Worm (Caenorhabditis elegans): ENCODE results near the gene H20E11.2.

The H20E11.2 gene

DNA sequence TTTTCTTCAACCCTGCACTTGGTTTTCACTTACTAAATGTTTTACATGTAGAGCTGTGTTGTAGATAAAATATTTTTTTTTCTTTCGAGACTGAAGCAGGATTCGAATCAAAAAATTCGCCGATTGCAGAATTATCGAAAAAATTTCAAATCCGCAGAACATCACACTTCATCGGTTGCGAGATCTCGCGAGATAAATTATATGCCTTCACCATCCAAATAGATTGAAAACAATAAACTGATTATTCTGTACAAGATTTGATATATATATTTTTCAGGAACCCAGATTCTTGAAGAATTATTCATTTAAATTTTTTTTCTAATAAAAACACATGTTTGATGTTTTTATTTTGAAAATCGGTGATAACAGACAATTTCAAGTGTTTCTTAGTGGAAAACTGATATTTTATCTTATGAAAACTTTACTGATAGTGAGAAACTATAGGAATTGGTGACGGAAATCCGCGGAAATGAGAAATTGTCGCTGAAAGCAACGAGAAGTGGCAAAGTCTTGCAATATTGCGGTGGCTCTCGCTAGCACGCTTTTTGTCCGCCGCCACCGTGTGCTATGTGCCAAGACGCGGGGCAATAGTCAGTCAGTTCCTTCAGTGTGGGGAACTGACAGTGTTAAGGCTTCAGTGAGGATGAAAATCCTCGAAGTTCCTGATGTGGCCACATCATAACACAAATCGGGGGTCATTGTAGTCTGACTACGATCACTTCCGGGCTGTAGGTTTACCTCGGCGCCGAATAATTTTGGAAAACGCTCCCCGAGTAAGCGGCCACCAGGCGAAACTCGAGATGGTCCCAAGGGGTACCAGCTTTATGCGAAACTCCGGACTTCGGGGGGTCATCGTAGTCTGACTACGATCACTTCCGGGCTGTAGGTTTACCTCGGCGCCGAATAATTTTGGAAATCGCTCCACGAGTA, 34.9 kb upstream of the H20E11.2 start:
- no peak for TF ChIP-seq pqm-1 (tag; optimal IDR thresholded peaks at IDR 0.05)
- peak; percentile 32 for TF ChIP-seq nhr-20 (tag; optimal IDR thresholded peaks at IDR 0.05)
- no peak for TF ChIP-seq lin-15B (tag; optimal IDR thresholded peaks at IDR 0.05)
- peak; percentile 74 for TF ChIP-seq aly-2 (tag; optimal IDR thresholded peaks at IDR 0.05)
- no peak for TF ChIP-seq nhr-237 (tag; optimal IDR thresholded peaks at IDR 0.05)
- TF ChIP-seq egl-27 (tag; optimal IDR thresholded peaks at IDR 0.05), result no peak
- no peak for TF ChIP-seq dsc-1 (tag; optimal IDR thresholded peaks at IDR 0.05)
- no peak for TF ChIP-seq blmp-1 (tag; optimal IDR thresholded peaks at IDR 0.05)
- no peak for TF ChIP-seq xbp-1 (tag; optimal IDR thresholded peaks at IDR 0.05)
- TF ChIP-seq nhr-71 (tag; optimal IDR thresholded peaks at IDR 0.05), result peak; percentile 47
- peak; percentile 41 for TF ChIP-seq nhr-19 (GFP tag; conservative IDR thresholded peaks at IDR 0.05)
- TF ChIP-seq lir-3 (tag; optimal IDR thresholded peaks at IDR 0.05; ENCODE audit: poor library complexity), result no peak
- TF ChIP-seq lin-35 (GFP tag; optimal IDR thresholded peaks at IDR 0.05), result peak in 1 of 2 experiments; percentile 21
- peak; percentile 49 for TF ChIP-seq snpc-4 (tag; optimal IDR thresholded peaks at IDR 0.05)
- TF ChIP-seq pag-3 (tag; optimal IDR thresholded peaks at IDR 0.05; ENCODE audit: borderline replicate concordance, insufficient read depth), result no peak
- no peak for TF ChIP-seq lsy-2 (tag; optimal IDR thresholded peaks at IDR 0.05)
- TF ChIP-seq C34B4.2 (tag; optimal IDR thresholded peaks at IDR 0.05), result no peak
- no peak for TF ChIP-seq nhr-77 (tag; optimal IDR thresholded peaks at IDR 0.05)
- TF ChIP-seq unc-130 (tag; optimal IDR thresholded peaks at IDR 0.05), result no peak
- TF ChIP-seq zip-4 (GFP tag; optimal IDR thresholded peaks at IDR 0.05), result no peak
- TF ChIP-seq snu-23 (GFP tag; optimal IDR thresholded peaks at IDR 0.05), result peak; percentile 35
- no peak for TF ChIP-seq ets-5 (GFP tag; IDR thresholded peaks at IDR 0.05)
- TF ChIP-seq elt-2 (tag; optimal IDR thresholded peaks at IDR 0.05), result peak; percentile 2
- peak; percentile 43 for TF ChIP-seq nhr-90 (tag; optimal IDR thresholded peaks at IDR 0.05; ENCODE audit: poor library complexity)
- TF ChIP-seq mef-2 (tag; optimal IDR thresholded peaks at IDR 0.05), result no peak
- no peak for TF ChIP-seq F16B12.6 (tag; optimal IDR thresholded peaks at IDR 0.05)
- TF ChIP-seq irx-1 (tag; optimal IDR thresholded peaks at IDR 0.05), result no peak

ce11 chrIV:6793310-6793966, 34.1 kb upstream of the H20E11.2 start:
- TF ChIP-seq jun-1 (tag; optimal IDR thresholded peaks at IDR 0.05), result no peak
- TF ChIP-seq nhr-47 (tag; optimal IDR thresholded peaks at IDR 0.05), result no peak
- no peak for TF ChIP-seq alr-1 (tag; optimal IDR thresholded peaks at IDR 0.05; ENCODE audit: borderline replicate concordance)
- no peak for TF ChIP-seq ceh-63 (GFP tag; optimal IDR thresholded peaks at IDR 0.05)
- TF ChIP-seq pqm-1 (tag; optimal IDR thresholded peaks at IDR 0.05), result no peak
- TF ChIP-seq efl-1 (optimal IDR thresholded peaks at IDR 0.05), result no peak
- no peak for TF ChIP-seq efl-1 (GFP tag; optimal IDR thresholded peaks at IDR 0.05 in 1 of 2)
- TF ChIP-seq fkh-10 (GFP tag; optimal IDR thresholded peaks at IDR 0.05), result no peak
- no peak for TF ChIP-seq irx-1 (tag; optimal IDR thresholded peaks at IDR 0.05)
- TF ChIP-seq C04F5.9 (tag; optimal IDR thresholded peaks at IDR 0.05), result no peak
- TF ChIP-seq lir-3 (tag; optimal IDR thresholded peaks at IDR 0.05; ENCODE audit: poor library complexity), result no peak
- TF ChIP-seq lin-15B (tag; optimal IDR thresholded peaks at IDR 0.05), result no peak
- no peak for TF ChIP-seq nhr-11 (tag; optimal IDR thresholded peaks at IDR 0.05)
- no peak for TF ChIP-seq dsc-1 (tag; optimal IDR thresholded peaks at IDR 0.05)
- TF ChIP-seq unc-130 (tag; optimal IDR thresholded peaks at IDR 0.05), result no peak
- no peak for TF ChIP-seq lin-14 (GFP tag; optimal IDR thresholded peaks at IDR 0.05)

ce11 chrIV:6795529-6795928, 32.0 kb upstream of the H20E11.2 start, which contains the start of the genes C17H12.3 and C17H12.12:
Gene C17H12.3 (minus strand): TSS chrIV:6795629.
Gene C17H12.12 (plus strand): TSS chrIV:6795924.
- TF ChIP-seq nhr-28 (tag; optimal IDR thresholded peaks at IDR 0.05) (no peak), sptf-1 (tag; optimal IDR thresholded peaks at IDR 0.05) (no peak), ztf-11 (tag; optimal IDR thresholded peaks at IDR 0.05) (no peak), lin-14 (GFP tag; optimal IDR thresholded peaks at IDR 0.05) (no peak), mef-2 (tag; optimal IDR thresholded peaks at IDR 0.05) (no peak), irx-1 (tag; optimal IDR thresholded peaks at IDR 0.05) (no peak), fkh-10 (GFP tag; optimal IDR thresholded peaks at IDR 0.05) (no peak), rnt-1 (tag; optimal IDR thresholded peaks at IDR 0.05) (no peak)
